Worm (Caenorhabditis elegans): ENCODE results near the gene T13B5.9.

The T13B5.9 gene

DNA sequence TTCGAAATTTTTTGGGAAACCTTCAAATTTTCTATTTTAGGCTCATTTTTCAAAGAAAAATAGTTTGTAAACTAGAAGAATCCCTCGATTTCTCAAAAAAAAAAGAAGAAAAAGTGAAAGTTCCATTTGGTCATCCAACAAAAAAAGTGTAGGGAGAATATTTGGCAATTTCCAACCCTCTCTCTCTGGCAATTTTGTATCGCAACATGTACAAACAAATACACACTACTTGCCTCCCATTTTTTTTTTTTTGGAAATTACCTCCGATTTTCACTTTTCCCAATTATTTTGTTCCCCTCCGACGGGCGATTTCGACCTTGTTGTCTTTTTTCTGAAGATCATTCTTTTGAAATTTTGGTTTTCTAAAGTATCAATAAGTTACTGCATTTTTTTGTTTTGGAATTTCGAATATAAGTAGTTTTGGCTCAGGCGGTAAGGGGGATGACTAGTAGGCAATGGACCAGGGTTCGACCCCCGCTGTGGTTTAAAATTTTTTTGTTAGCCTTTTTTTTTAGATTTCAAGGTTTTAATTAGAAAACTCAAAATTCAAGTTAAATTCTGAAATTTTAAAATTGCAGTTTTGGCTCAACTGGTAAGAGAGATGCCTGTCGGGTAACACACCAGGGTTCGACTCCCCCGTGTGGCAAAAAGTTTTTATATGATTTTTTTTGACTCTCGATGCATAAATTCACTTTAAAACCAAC, 15.6 kb downstream of the T13B5.9 start:
- TF ChIP-seq madf-2 (tag; optimal IDR thresholded peaks at IDR 0.05): no peak
- no peak for TF ChIP-seq fax-1 (tag; optimal IDR thresholded peaks at IDR 0.05)
- no peak for TF ChIP-seq ceh-19 (GFP tag; optimal IDR thresholded peaks at IDR 0.05)
- TF ChIP-seq K02D7.2 (tag; optimal IDR thresholded peaks at IDR 0.05): no peak
- TF ChIP-seq ceh-30 (tag; optimal IDR thresholded peaks at IDR 0.05): no peak
- TF ChIP-seq hlh-30 (tag; optimal IDR thresholded peaks at IDR 0.05; ENCODE audit: insufficient read depth): no peak
- TF ChIP-seq K09A11.1 (tag; optimal IDR thresholded peaks at IDR 0.05; ENCODE audit: insufficient read depth): no peak
- TF ChIP-seq ref-2 (tag; optimal IDR thresholded peaks at IDR 0.05): no peak
- TF ChIP-seq lin-11 (tag; optimal IDR thresholded peaks at IDR 0.05): no peak
- TF ChIP-seq zip-5 (tag; optimal IDR thresholded peaks at IDR 0.05): no peak

DNA sequence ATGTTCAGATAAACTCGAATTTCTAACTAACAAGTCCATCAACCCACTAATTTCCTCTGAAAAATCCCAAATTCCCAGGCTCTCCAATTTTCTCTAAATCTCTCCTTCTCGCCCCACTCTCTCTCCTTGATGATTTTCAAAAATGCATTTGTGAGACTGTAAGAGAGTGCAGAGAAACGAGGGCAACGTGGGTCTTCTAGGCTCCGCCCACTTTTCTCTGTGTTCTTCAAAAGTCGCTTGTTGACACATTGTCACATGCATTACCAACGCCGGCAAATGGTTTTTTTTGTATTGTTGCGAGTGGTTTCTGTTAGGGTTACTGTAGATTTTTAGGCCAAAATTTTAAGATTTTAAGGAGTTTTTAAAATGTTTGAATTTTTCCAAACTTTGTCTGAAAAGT, 17.8 kb downstream of the T13B5.9 start:
- TF ChIP-seq ceh-22 (tag; optimal IDR thresholded peaks at IDR 0.05) (no peak), pag-3 (tag; optimal IDR thresholded peaks at IDR 0.05; ENCODE audit: borderline replicate concordance) (no peak), F13H6.1 (tag; optimal IDR thresholded peaks at IDR 0.05) (no peak), pha-2 (tag; optimal IDR thresholded peaks at IDR 0.05) (no peak), T23F11.4 (GFP tag; optimal IDR thresholded peaks at IDR 0.05) (no peak), ceh-9 (tag; optimal IDR thresholded peaks at IDR 0.05) (no peak), hlh-6 (tag; optimal IDR thresholded peaks at IDR 0.05) (no peak), lim-6 (tag; optimal IDR thresholded peaks at IDR 0.05) (no peak), rnt-1 (tag; optimal IDR thresholded peaks at IDR 0.05) (no peak), C08G9.2 (tag; optimal IDR thresholded peaks at IDR 0.05) (no peak), pqm-1 (tag; optimal IDR thresholded peaks at IDR 0.05) (no peak), nhr-232 (tag; optimal IDR thresholded peaks at IDR 0.05) (no peak), syd-9 (tag; optimal IDR thresholded peaks at IDR 0.05) (no peak)

DNA sequence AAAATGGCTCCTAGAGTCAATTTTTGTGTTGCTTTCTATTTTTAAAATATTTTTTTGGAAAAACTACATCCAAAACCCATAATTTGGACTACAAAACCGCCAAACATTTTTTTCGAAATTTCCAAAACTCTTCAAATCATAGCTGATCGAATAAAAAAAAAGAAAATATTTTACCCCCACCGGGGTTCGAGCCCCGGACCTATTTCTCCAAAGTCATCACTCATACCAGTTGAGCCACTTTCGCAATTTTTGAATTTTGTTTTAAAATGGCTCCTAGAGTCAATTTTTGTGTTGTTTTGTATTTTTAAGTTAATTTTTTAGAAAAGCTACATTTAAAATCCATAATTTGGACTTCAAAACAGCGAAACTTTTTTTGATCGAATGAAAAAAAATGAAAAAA, 18.8 kb downstream of the T13B5.9 start:
- no peak for TF ChIP-seq odd-2 (tag; optimal IDR thresholded peaks at IDR 0.05)
- no peak for TF ChIP-seq ceh-48 (tag; optimal IDR thresholded peaks at IDR 0.05)
- TF ChIP-seq unc-42 (tag; optimal IDR thresholded peaks at IDR 0.05): no peak
- TF ChIP-seq fkh-10 (GFP tag; optimal IDR thresholded peaks at IDR 0.05): no peak
- TF ChIP-seq K09A11.1 (tag; optimal IDR thresholded peaks at IDR 0.05; ENCODE audit: insufficient read depth): no peak
- TF ChIP-seq pat-9 (tag; optimal IDR thresholded peaks at IDR 0.05): no peak
- TF ChIP-seq tbx-2 (tag; optimal IDR thresholded peaks at IDR 0.05): no peak
- TF ChIP-seq gmeb-2 (tag; optimal IDR thresholded peaks at IDR 0.05): no peak
- no peak for TF ChIP-seq nfya-1 (tag; optimal IDR thresholded peaks at IDR 0.05)
- TF ChIP-seq pag-3 (tag; optimal IDR thresholded peaks at IDR 0.05; ENCODE audit: borderline replicate concordance): no peak
- no peak for TF ChIP-seq npax-4 (tag; optimal IDR thresholded peaks at IDR 0.05)
- no peak for TF ChIP-seq sox-2 (GFP tag; IDR thresholded peaks at IDR 0.05)
- TF ChIP-seq ets-4 (tag; optimal IDR thresholded peaks at IDR 0.05): no peak
- no peak for TF ChIP-seq pqm-1 (tag; optimal IDR thresholded peaks at IDR 0.05)
- TF ChIP-seq dve-1 (tag; optimal IDR thresholded peaks at IDR 0.05): no peak
- TF ChIP-seq fkh-6 (tag; optimal IDR thresholded peaks at IDR 0.05): no peak
- no peak for TF ChIP-seq pha-2 (tag; optimal IDR thresholded peaks at IDR 0.05)
- no peak for TF ChIP-seq ceh-22 (tag; optimal IDR thresholded peaks at IDR 0.05)
- no peak for TF ChIP-seq unc-3 (GFP tag; conservative IDR thresholded peaks at IDR 0.05)
- no peak for TF ChIP-seq unc-3 (tag; optimal IDR thresholded peaks at IDR 0.05)
- no peak for TF ChIP-seq ceh-9 (tag; optimal IDR thresholded peaks at IDR 0.05)

Data from whole organism, late embryonic.